Worm (Caenorhabditis elegans) whole organism, L4/young adult: Measurements from ENCODE around the gene fkh-4.

Source experiments
- W03F9.2 ChIP-seq: fragments of 150-350 bp; optimal IDR thresholded peaks from 2 replicates; lab custom pipeline; 2014; ENCODE audit warnings: missing biosample characterization, missing genetic modification characterization
- him-1 ChIP-seq: sonication (generic microtip); optimal IDR thresholded peaks from 2 replicates; lab custom pipeline; 2016; ENCODE audit warnings: missing genotype, missing genetic modification reagents, missing genetic modification characterization, missing compliant biosample characterization

DNA sequence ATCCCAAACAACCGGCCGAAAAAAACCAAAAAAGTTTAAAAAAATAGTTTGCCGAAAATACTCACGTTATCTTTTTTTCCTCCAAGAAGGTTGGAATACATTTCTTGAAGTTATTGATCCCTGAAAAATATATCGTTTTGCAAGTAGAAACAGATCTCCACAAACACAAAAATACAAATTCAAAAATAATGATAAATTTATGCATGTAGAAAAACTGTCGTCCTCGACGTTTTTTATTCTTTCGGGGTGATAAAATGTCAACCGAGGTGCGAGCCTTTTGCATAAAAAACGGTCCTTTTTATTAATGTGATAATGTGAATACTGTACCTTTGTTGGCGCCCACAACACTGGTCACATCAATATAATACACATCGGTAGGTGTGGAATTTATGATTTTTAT, 35.1 kb upstream of the fkh-4 start, which contains the start of gene F02D10.2:
- no peak for TF ChIP-seq W03F9.2
- no peak for TF ChIP-seq him-1
